Worm (Caenorhabditis elegans): Measurements from ENCODE around the gene Y32B12C.1.

The Y32B12C.1 gene

ce11 chrV:16627962-16628361 is 21.5 kb downstream of the Y32B12C.1 start, which contains the start of gene oac-53:
oac-53 (minus strand) TSS chrV:16627970.
- TF ChIP-seq pqm-1 (tag; optimal IDR thresholded peaks at IDR 0.05) (peak; percentile 19), nhr-12 (tag; optimal IDR thresholded peaks at IDR 0.05) (no peak), elt-2 (tag; optimal IDR thresholded peaks at IDR 0.05) (peak; percentile 73)

ce11 chrV:16628991-16629390 is 22.6 kb downstream of the Y32B12C.1 start, which contains the start of gene W06G6.2:
W06G6.2 (plus strand) TSS chrV:16629291.
- TF ChIP-seq daf-12 (tag; optimal IDR thresholded peaks at IDR 0.05) (no peak), nhr-67 (tag; optimal IDR thresholded peaks at IDR 0.05) (no peak), pha-4 (tag; optimal IDR thresholded peaks at IDR 0.05) (no peak), fkh-2 (tag; optimal IDR thresholded peaks at IDR 0.05) (no peak), nhr-43 (tag; optimal IDR thresholded peaks at IDR 0.05; ENCODE audit: poor library complexity, severe bottlenecking) (no peak), egl-27 (tag; optimal IDR thresholded peaks at IDR 0.05) (no peak), lsy-12 (tag; optimal IDR thresholded peaks at IDR 0.05) (no peak), ceh-82 (tag; optimal IDR thresholded peaks at IDR 0.05) (no peak), elt-1 (tag; optimal IDR thresholded peaks at IDR 0.05) (no peak), nhr-11 (tag; optimal IDR thresholded peaks at IDR 0.05) (no peak), nhr-77 (tag; optimal IDR thresholded peaks at IDR 0.05) (no peak), nhr-28 (tag; optimal IDR thresholded peaks at IDR 0.05) (no peak), lin-39 (tag; optimal IDR thresholded peaks at IDR 0.05) (no peak), fos-1 (tag; optimal IDR thresholded peaks at IDR 0.05) (no peak), elt-2 (tag; optimal IDR thresholded peaks at IDR 0.05) (no peak), hmg-11 (tag; optimal IDR thresholded peaks at IDR 0.05) (no peak), aly-2 (tag; optimal IDR thresholded peaks at IDR 0.05) (no peak), ztf-4 (tag; optimal IDR thresholded peaks at IDR 0.05) (no peak), egl-5 (tag; optimal IDR thresholded peaks at IDR 0.05) (no peak), snpc-4 (tag; optimal IDR thresholded peaks at IDR 0.05) (no peak)

ce11 chrV:16629600-16629999 is 23.2 kb downstream of the Y32B12C.1 start, which contains the start of gene srd-21:
srd-21 (plus strand) TSS chrV:16629900.
- no peak for TF ChIP-seq aly-2 (tag; optimal IDR thresholded peaks at IDR 0.05)
- TF ChIP-seq fkh-10 (GFP tag; optimal IDR thresholded peaks at IDR 0.05) = no peak
- no peak for TF ChIP-seq jun-1 (tag; optimal IDR thresholded peaks at IDR 0.05)
- no peak for TF ChIP-seq pqm-1 (tag; optimal IDR thresholded peaks at IDR 0.05)
- no peak for TF ChIP-seq lsy-12 (tag; optimal IDR thresholded peaks at IDR 0.05)
- no peak for TF ChIP-seq egl-27 (tag; optimal IDR thresholded peaks at IDR 0.05)
- no peak for TF ChIP-seq nfya-1 (tag; optimal IDR thresholded peaks at IDR 0.05; ENCODE audit: insufficient read depth)
- no peak for TF ChIP-seq fos-1 (tag; optimal IDR thresholded peaks at IDR 0.05)
- TF ChIP-seq elt-1 (tag; optimal IDR thresholded peaks at IDR 0.05) = no peak
- TF ChIP-seq eor-1 (tag; optimal IDR thresholded peaks at IDR 0.05) = no peak
- no peak for TF ChIP-seq fkh-2 (tag; optimal IDR thresholded peaks at IDR 0.05)

ce11 chrV:16635911-16636310 is 29.5 kb downstream of the Y32B12C.1 start, which contains the start of gene mltn-11:
mltn-11 (plus strand) TSS chrV:16636186.
- TF ChIP-seq elt-2 (tag; optimal IDR thresholded peaks at IDR 0.05) (peak; percentile 28), egl-27 (tag; optimal IDR thresholded peaks at IDR 0.05) (no peak)

ce11 chrV:16638204-16638603 is 31.8 kb downstream of the Y32B12C.1 start, which contains the start of gene srw-76:
srw-76 (minus strand) TSS chrV:16638304.
- TF ChIP-seq nhr-25 (tag; optimal IDR thresholded peaks at IDR 0.05) = no peak
- TF ChIP-seq eor-1 (tag; optimal IDR thresholded peaks at IDR 0.05) = no peak
- TF ChIP-seq jun-1 (tag; optimal IDR thresholded peaks at IDR 0.05) = no peak
- TF ChIP-seq unc-39 (tag; optimal IDR thresholded peaks at IDR 0.05) = no peak
- no peak for TF ChIP-seq R02D3.7 (tag; optimal IDR thresholded peaks at IDR 0.05)
- no peak for TF ChIP-seq daf-12 (tag; optimal IDR thresholded peaks at IDR 0.05)
- no peak for TF ChIP-seq elt-3 (tag; optimal IDR thresholded peaks at IDR 0.05)
- TF ChIP-seq lin-15B (tag; optimal IDR thresholded peaks at IDR 0.05) = no peak

- TF ChIP-seq snpc-4 (tag; optimal IDR thresholded peaks at IDR 0.05) (no peak), fkh-10 (GFP tag; optimal IDR thresholded peaks at IDR 0.05) (no peak), ceh-28 (tag; optimal IDR thresholded peaks at IDR 0.05) (no peak), elt-2 (tag; optimal IDR thresholded peaks at IDR 0.05) (peak; percentile 32)
Observed at ce11 chrV:16640366-16640765, 34.0 kb downstream of the Y32B12C.1 start.

Data from whole organism, L3 larva.